Worm (Caenorhabditis elegans) whole organism, L3 larva: ENCODE measurements around the gene cyy-1.

ENCODE experiments used
- R02D3.7 ChIP-seq: fragments of 150-350 bp; optimal IDR thresholded peaks from 2 replicates; lab custom pipeline; 2014; ENCODE audit warnings: missing biosample characterization, missing genetic modification characterization
- aly-2 ChIP-seq: fragments of 150-350 bp; optimal IDR thresholded peaks from 2 replicates; lab custom pipeline; 2014; ENCODE audit warnings: missing biosample characterization, missing genetic modification characterization
- ama-1 ChIP-seq: fragments of 150-350 bp; optimal IDR thresholded peaks from 2 replicates; lab custom pipeline; 2018
- ceh-16 ChIP-seq: sonication (generic microtip); optimal IDR thresholded peaks from 2 replicates; lab custom pipeline; 2017; ENCODE audit warnings: missing biosample characterization, missing genetic modification characterization
- ceh-28 ChIP-seq: fragments of 150-350 bp; optimal IDR thresholded peaks from 2 replicates; lab custom pipeline; 2014; ENCODE audit warnings: missing biosample characterization, missing genetic modification reagents, missing genetic modification characterization
- ceh-82 ChIP-seq: fragments of 150-350 bp; optimal IDR thresholded peaks from 2 replicates; lab custom pipeline; 2014; ENCODE audit warnings: missing biosample characterization, missing genetic modification characterization
- elt-2 ChIP-seq: sonication (generic microtip); optimal IDR thresholded peaks from 2 replicates; lab custom pipeline; 2016; ENCODE audit warnings: missing genetic modification reagents, mild to moderate bottlenecking, missing genetic modification characterization, missing compliant biosample characterization
- eor-1 ChIP-seq, 2 experiments: fragments of 150-350 bp; optimal IDR thresholded peaks; 2 replicates each; lab custom pipeline; 2014 to 2018; ENCODE audit warnings: missing biosample characterization in 2 of 2, missing genetic modification characterization in 2 of 2
- fkh-10 ChIP-seq: sonication (generic microtip); optimal IDR thresholded peaks from 2 replicates; lab custom pipeline; 2017; ENCODE audit warnings: missing biosample characterization, missing genetic modification reagents, missing genetic modification characterization
- fos-1 ChIP-seq: fragments of 150-350 bp; optimal IDR thresholded peaks from 2 replicates; lab custom pipeline; 2014; ENCODE audit warnings: missing biosample characterization, missing genetic modification characterization
- hmg-11 ChIP-seq: sonication (generic microtip); optimal IDR thresholded peaks from 2 replicates; lab custom pipeline; 2016; ENCODE audit warnings: missing genetic modification characterization, missing compliant biosample characterization
- jun-1 ChIP-seq: fragments of 150-350 bp; optimal IDR thresholded peaks from 2 replicates; lab custom pipeline; 2014; ENCODE audit warnings: missing biosample characterization, missing genetic modification reagents, missing genetic modification characterization
- lin-15B ChIP-seq: fragments of 150-350 bp; optimal IDR thresholded peaks from 2 replicates; lab custom pipeline; 2014; ENCODE audit warnings: missing biosample characterization, missing genetic modification characterization
- lin-39 ChIP-seq: fragments of 150-350 bp; optimal IDR thresholded peaks from 2 replicates; lab custom pipeline; 2018; ENCODE audit warnings: missing biosample characterization, missing genetic modification reagents, missing genetic modification characterization
- lsy-12 ChIP-seq: sonication (generic microtip); optimal IDR thresholded peaks from 2 replicates; lab custom pipeline; 2016; ENCODE audit warnings: mild to moderate bottlenecking, missing genetic modification characterization, missing compliant biosample characterization
- mml-1 ChIP-seq: fragments of 150-350 bp; sonication (generic microtip); optimal IDR thresholded peaks from 3 replicates; lab custom pipeline; 2014; ENCODE audit warnings: missing biosample characterization, missing genetic modification characterization
- nfya-1 ChIP-seq: sonication (generic microtip); optimal IDR thresholded peaks from 2 replicates; lab custom pipeline; 2017; ENCODE audit warnings: missing genetic modification characterization, mild to moderate bottlenecking, missing compliant biosample characterization, antibody characterized with exemption, moderate library complexity; ENCODE audit not compliant: insufficient read depth
- nhr-11 ChIP-seq: fragments of 150-350 bp; optimal IDR thresholded peaks from 2 replicates; lab custom pipeline; 2014; ENCODE audit warnings: missing biosample characterization, missing genetic modification characterization
- nhr-12 ChIP-seq: fragments of 150-350 bp; optimal IDR thresholded peaks from 2 replicates; lab custom pipeline; 2014; ENCODE audit warnings: missing biosample characterization, missing genetic modification characterization
- nhr-23 ChIP-seq: fragments of 150-350 bp; optimal IDR thresholded peaks from 2 replicates; lab custom pipeline; 2014; ENCODE audit warnings: missing biosample characterization, missing genetic modification reagents, missing genetic modification characterization
- nhr-25 ChIP-seq: sonication (generic microtip); optimal IDR thresholded peaks from 2 replicates; lab custom pipeline; 2017; ENCODE audit warnings: missing biosample characterization, missing genetic modification characterization
- nhr-43 ChIP-seq: sonication (generic microtip); optimal IDR thresholded peaks from 2 replicates; lab custom pipeline; 2016; ENCODE audit warnings: mild to moderate bottlenecking, missing genetic modification characterization, missing compliant biosample characterization; ENCODE audit not compliant: poor library complexity, severe bottlenecking
- pha-4 ChIP-seq: fragments of 150-350 bp; optimal IDR thresholded peaks from 2 replicates; lab custom pipeline; 2014; ENCODE audit warnings: missing biosample characterization, missing genetic modification reagents, missing genetic modification characterization
- pqm-1 ChIP-seq: fragments of 150-350 bp; optimal IDR thresholded peaks from 2 replicates; lab custom pipeline; 2017; ENCODE audit warnings: missing biosample characterization, missing genetic modification characterization, inconsistent platforms
- sea-2 ChIP-seq: fragments of 150-350 bp; sonication (generic microtip); optimal IDR thresholded peaks from 4 replicates; lab custom pipeline; 2014; ENCODE audit warnings: missing biosample characterization, missing genetic modification reagents, missing genetic modification characterization
- skn-1 ChIP-seq: fragments of 150-350 bp; optimal IDR thresholded peaks from 2 replicates; lab custom pipeline; 2014; ENCODE audit warnings: missing biosample characterization, missing genetic modification characterization
- unc-39 ChIP-seq: sonication (generic microtip); optimal IDR thresholded peaks from 4 replicates; lab custom pipeline; 2017; ENCODE audit warnings: missing biosample characterization, missing genetic modification characterization
- unc-62 ChIP-seq: fragments of 150-350 bp; sonication (generic microtip); optimal IDR thresholded peaks from 4 replicates; lab custom pipeline; 2014; ENCODE audit warnings: missing biosample characterization, missing genetic modification reagents, missing genetic modification characterization
- zag-1 ChIP-seq: fragments of 150-350 bp; optimal IDR thresholded peaks from 2 replicates; lab custom pipeline; 2014; ENCODE audit warnings: missing biosample characterization, missing genetic modification characterization
- ztf-11 ChIP-seq: fragments of 150-350 bp; optimal IDR thresholded peaks from 2 replicates; lab custom pipeline; 2014; ENCODE audit warnings: missing biosample characterization, missing genetic modification characterization

Gene cyy-1

DNA sequence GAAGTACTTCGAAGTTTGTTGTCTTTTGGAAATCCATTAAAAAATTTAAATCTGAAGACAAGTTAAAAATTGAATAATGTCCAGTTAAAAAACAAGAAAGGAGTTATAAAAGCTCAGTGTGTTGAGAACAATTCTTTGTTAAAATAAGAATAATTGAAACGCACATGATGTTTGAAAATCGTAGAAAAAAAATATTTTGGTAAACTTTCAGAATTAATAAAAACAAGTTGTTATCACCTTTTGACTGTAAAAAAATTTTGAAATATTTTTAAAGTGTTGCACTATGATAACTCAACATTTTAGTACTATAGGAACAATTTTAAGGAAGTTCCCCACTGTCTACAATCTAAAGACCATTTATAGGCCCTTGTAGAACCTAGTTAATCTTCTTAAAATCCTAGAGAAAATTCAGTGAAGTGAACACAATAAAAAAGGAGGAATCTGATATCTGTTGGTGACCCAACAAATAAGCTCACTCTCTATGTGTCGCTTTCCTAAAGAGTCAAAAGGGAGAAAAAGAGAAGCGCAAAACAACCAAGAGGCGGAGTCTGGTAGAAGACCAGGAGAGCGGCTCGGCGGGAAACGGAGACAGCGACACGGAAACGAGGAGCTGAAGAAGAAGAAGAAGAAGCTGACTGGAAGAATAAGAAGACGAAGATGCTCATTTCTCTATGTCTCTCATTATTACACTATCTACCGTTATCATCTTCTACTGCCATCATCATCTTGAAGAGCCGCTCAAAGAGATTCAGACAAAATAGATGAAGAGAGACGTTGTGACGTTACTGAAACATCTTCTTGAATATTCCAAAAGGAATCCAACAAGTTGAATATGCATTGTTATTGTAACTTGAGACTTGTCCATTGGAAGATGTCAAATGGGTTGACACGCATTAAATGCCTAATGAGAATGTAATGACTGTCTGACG is 11.0 kb upstream of the cyy-1 start, which contains the start of gene ZK353.10:
ZK353.10 (minus strand) TSS at position 51 of the 929 bp plus-strand sequence.
- TF ChIP-seq ztf-11 (tag; lab: Kevin White, UChicago) (no peak), nhr-25 (no peak), eor-1 (tag; optimal IDR thresholded peaks at IDR 0.05; lab: Kevin White, UChicago) (no peak), sea-2 (GFP tag; lab: Kevin White, UChicago) (no peak), lin-15B (tag; lab: Kevin White, UChicago) (peak; percentile 7), lin-39 (tag; lab: Kevin White, UChicago) (peak; percentile 10), skn-1 (peak; percentile 39), mml-1 (tag; lab: Kevin White, UChicago) (no peak), ama-1 (no peak), ceh-28 (tag; lab: Kevin White, UChicago) (no peak), pha-4 (tag; lab: Kevin White, UChicago) (no peak), nhr-11 (tag; lab: Kevin White, UChicago) (no peak), unc-39 (tag; lab: Kevin White, UChicago) (no peak), ceh-16 (no peak), ceh-82 (no peak), nhr-43 (tag; lab: Kevin White, UChicago) (no peak)

DNA sequence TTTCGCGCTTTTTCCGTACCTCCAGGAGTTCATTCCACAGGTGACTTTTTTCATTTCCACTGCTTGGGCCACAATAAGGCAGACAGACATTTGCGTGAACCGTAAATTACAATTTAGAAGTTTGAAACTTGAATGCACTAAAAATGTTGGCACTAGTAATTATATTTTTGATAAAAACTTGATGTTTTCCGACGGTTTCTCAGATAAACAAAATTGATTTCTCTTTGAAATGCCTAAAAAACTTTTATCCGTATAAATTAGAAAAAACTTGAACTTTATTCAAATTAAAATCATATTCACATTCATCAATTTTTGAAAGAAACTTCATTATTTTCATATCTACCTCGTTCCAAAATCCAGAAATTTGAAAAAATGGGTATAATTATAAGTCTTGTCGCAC is 10.0 kb upstream of the cyy-1 start, which contains the start of gene ZK353.3:
ZK353.3 (plus strand) TSS at position 301 of the 400 bp plus-strand sequence.
- no peak for TF ChIP-seq ztf-11 (tag; lab: Kevin White, UChicago)
- no peak for TF ChIP-seq sea-2 (GFP tag; lab: Kevin White, UChicago)
- no peak for TF ChIP-seq pha-4 (tag; lab: Kevin White, UChicago)

DNA sequence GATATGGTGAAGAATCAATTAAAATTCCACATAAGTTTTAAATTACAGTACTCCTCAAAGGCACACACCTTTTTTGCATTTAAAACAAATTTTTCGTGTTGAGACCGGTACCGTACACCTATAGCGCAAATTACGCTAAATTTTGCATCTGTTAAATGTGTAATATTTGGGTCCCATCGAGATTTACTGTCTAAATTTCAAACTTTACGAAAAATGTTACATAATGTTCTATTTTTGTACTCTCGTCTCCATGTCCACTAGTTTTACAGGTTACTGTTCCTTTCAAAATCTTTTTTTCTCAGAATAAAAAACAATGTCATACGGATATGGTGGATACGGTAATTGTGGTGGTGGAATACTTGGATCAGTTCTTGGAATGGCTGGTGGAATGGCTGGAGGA is 7.3 kb upstream of the cyy-1 start, which contains the start of gene ZK353.2:
ZK353.2 (plus strand) TSS at position 301 of the 400 bp plus-strand sequence.
- TF ChIP-seq zag-1 = no peak
- no peak for TF ChIP-seq ceh-82
- TF ChIP-seq nhr-12 (tag; lab: Kevin White, UChicago) = no peak
- no peak for TF ChIP-seq lin-15B (tag; lab: Kevin White, UChicago)
- no peak for TF ChIP-seq unc-62
- no peak for TF ChIP-seq ztf-11 (tag; lab: Kevin White, UChicago)

DNA sequence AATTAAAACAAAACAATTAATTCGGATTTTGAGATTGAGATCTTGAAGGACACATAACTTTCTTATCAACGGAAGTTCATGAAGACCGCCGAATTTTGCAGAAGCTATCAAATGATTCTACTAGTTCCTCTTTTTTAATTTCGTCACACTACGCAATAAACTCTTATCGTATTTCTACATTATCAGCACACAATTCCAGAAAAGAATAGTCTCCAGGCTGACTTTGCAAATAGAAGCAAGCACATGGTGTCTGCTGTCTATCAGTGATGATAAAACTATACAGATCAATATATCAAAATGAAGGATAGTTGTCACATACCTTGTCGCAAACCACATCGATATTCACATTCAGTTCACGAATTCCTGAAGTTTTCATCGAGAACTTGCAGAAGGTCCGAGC is 5.2 kb upstream of the cyy-1 start:
- TF ChIP-seq jun-1 (tag; lab: Kevin White, UChicago) (peak; percentile 60), nfya-1 (tag; lab: Kevin White, UChicago) (peak; percentile 5), skn-1 (peak; percentile 13), pha-4 (tag; lab: Kevin White, UChicago) (peak; percentile 53), fkh-10 (no peak), fos-1 (tag; lab: Kevin White, UChicago) (no peak), elt-2 (tag; lab: Kevin White, UChicago) (peak; percentile 95), pqm-1 (tag; lab: Kevin White, UChicago) (peak; percentile 94), eor-1 (tag; optimal IDR thresholded peaks at IDR 0.05; lab: Kevin White, UChicago) (no peak), R02D3.7 (tag; lab: Kevin White, UChicago) (no peak), nhr-25 (no peak)

DNA sequence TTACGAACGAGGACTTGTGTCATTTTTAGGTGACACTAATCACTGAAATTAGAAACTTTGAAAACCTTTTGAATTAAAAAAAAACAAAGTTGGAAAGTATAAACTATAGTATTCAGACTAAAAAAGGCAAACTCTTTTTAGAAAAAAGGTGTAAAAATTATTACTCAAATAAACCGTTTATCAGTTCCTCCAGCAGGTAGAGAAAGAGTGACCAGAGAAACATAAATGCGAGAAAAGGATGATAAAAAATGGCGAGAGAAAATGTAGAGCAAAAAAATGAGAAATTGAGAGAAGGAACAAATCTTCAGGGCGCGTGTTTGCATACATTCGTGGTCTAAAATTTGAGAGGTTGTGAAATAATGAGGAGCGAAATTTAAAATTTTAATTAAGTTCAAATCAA is 3.8 kb upstream of the cyy-1 start, which contains the start of gene lap-1:
lap-1 (minus strand) TSS at position 42 of the 400 bp plus-strand sequence.
- TF ChIP-seq pha-4 (tag; lab: Kevin White, UChicago) (peak; percentile 18), pqm-1 (tag; lab: Kevin White, UChicago) (peak; percentile 7), nhr-23 (tag; lab: Kevin White, UChicago) (no peak), elt-2 (tag; lab: Kevin White, UChicago) (peak; percentile 40)

DNA sequence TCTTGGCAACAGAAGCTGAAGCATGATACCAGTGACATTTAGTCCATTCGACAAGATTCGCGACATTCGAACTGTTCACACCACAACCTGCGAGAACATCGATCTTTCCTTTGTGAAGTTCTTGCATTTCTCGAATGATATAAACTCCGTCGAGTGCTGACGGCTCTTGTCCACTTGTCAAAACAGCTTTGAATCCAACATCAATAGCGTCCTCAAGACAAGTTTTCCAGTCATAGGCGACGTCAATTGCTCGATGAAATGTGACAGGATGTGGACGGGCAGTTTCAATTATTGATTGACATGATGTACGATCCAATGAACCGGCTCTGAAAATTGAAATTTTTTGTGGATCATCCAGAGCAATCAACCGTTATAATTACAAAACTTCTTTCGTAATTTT is 3.0 kb upstream of the cyy-1 start:
- TF ChIP-seq aly-2 (tag; lab: Kevin White, UChicago) (no peak), hmg-11 (tag; lab: Kevin White, UChicago) (no peak), ama-1 (no peak), unc-39 (tag; lab: Kevin White, UChicago) (no peak), lsy-12 (tag; lab: Kevin White, UChicago) (no peak), sea-2 (GFP tag; lab: Kevin White, UChicago) (no peak), elt-2 (tag; lab: Kevin White, UChicago) (no peak)
